Worm (Caenorhabditis elegans) whole organism, L1 larva: ENCODE measurements around the gene str-125.

Experiments used
- aha-1 ChIP-seq: fragments of 150-350 bp; optimal IDR thresholded peaks from 2 replicates; lab custom pipeline; 2014; ENCODE audit warnings: missing biosample characterization, missing genetic modification characterization
- aly-2 ChIP-seq: fragments of 150-350 bp; optimal IDR thresholded peaks from 2 replicates; lab custom pipeline; 2014; ENCODE audit warnings: missing biosample characterization, missing genetic modification characterization
- blmp-1 ChIP-seq: fragments of 150-350 bp; optimal IDR thresholded peaks from 2 replicates; lab custom pipeline; 2014; ENCODE audit warnings: missing biosample characterization, missing genetic modification characterization
- ceh-63 ChIP-seq: fragments of 200-800 bp; sonication (Bioruptor generic); optimal IDR thresholded peaks from 2 replicates; lab custom pipeline; 2018; ENCODE audit warnings: mild to moderate bottlenecking, missing genetic modification characterization, missing compliant biosample characterization
- ceh-82 ChIP-seq, 3 experiments: fragments of 150-350 bp in 1 of 3; sonication (generic microtip) in 2 of 3; optimal IDR thresholded peaks; 2 replicates each; lab custom pipeline; 2014 to 2017; ENCODE audit warnings: missing biosample characterization in 3 of 3, missing genetic modification characterization in 3 of 3
- ceh-88 ChIP-seq: fragments of 200-800 bp; sonication (Bioruptor generic); IDR thresholded peaks from 2 replicates; pipeline ENCODE4 v1.3.6; 2022; ENCODE audit warnings: missing genetic modification characterization, missing compliant biosample characterization
- ceh-90 ChIP-seq: sonication (generic microtip); optimal IDR thresholded peaks from 2 replicates; lab custom pipeline; 2016; ENCODE audit warnings: missing genetic modification characterization, missing compliant biosample characterization
- dpl-1 ChIP-seq, 3 experiments: fragments of 150-350 bp in 2 of 3; sonication (generic microtip) in 1 of 3; optimal IDR thresholded peaks; 2 replicates each; lab custom pipeline; 2014 to 2017; ENCODE audit warnings: missing biosample characterization in 3 of 3, missing genetic modification characterization in 3 of 3, missing genetic modification reagents in 3 of 3
- efl-1 ChIP-seq, 4 experiments: fragments of 150-350 bp; optimal IDR thresholded peaks in 3 of 4; peaks in 1 of 4; 1 replicate in 1 of 4; 2 replicates in 3 of 4; lab custom pipeline; 2014; ENCODE audit warnings: missing biosample characterization in 2 of 4, missing genetic modification characterization in 2 of 4, missing genetic modification reagents in 2 of 4
- efl-3 ChIP-seq: fragments of 200-800 bp; sonication (Bioruptor generic); optimal IDR thresholded peaks from 2 replicates; lab custom pipeline; 2018; ENCODE audit warnings: mild to moderate bottlenecking, missing genetic modification characterization, missing compliant biosample characterization
- egl-13 ChIP-seq: sonication (generic microtip); optimal IDR thresholded peaks from 2 replicates; lab custom pipeline; 2016; ENCODE audit warnings: missing genotype, missing genetic modification reagents, missing genetic modification characterization, missing compliant biosample characterization
- ets-5 ChIP-seq: fragments of 200-800 bp; sonication (Bioruptor generic); IDR thresholded peaks from 2 replicates; pipeline ENCODE4 v1.3.6; 2022; ENCODE audit warnings: missing genetic modification characterization, missing compliant biosample characterization
- fkh-8 ChIP-seq: sonication (generic microtip); optimal IDR thresholded peaks from 2 replicates; lab custom pipeline; 2016; ENCODE audit warnings: mild to moderate bottlenecking, missing genetic modification characterization, missing compliant biosample characterization
- hlh-4 ChIP-seq: sonication (generic microtip); optimal IDR thresholded peaks from 2 replicates; lab custom pipeline; 2016; ENCODE audit warnings: mild to moderate bottlenecking, missing genetic modification characterization, missing compliant biosample characterization
- lin-35 ChIP-seq, 2 experiments: fragments of 150-350 bp; optimal IDR thresholded peaks; 2 replicates each; lab custom pipeline; 2014; ENCODE audit warnings: missing biosample characterization in 2 of 2, missing genetic modification characterization in 2 of 2, missing genetic modification reagents in 2 of 2
- nhr-11 ChIP-seq: fragments of 150-350 bp; optimal IDR thresholded peaks from 2 replicates; lab custom pipeline; 2014; ENCODE audit warnings: missing biosample characterization, missing genetic modification characterization
- nhr-12 ChIP-seq: sonication (generic microtip); optimal IDR thresholded peaks from 2 replicates; lab custom pipeline; 2017; ENCODE audit warnings: missing biosample characterization, missing genetic modification characterization
- nhr-237 ChIP-seq: fragments of 150-350 bp; optimal IDR thresholded peaks from 2 replicates; lab custom pipeline; 2014; ENCODE audit warnings: missing biosample characterization, missing genetic modification characterization
- nhr-77 ChIP-seq: fragments of 150-350 bp; optimal IDR thresholded peaks from 2 replicates; lab custom pipeline; 2014; ENCODE audit warnings: missing biosample characterization, missing genetic modification characterization
- pag-3 ChIP-seq: sonication (generic microtip); optimal IDR thresholded peaks from 2 replicates; lab custom pipeline; 2017; ENCODE audit warnings: missing genetic modification characterization, mild to moderate bottlenecking, missing compliant biosample characterization, antibody characterized with exemption, borderline replicate concordance; ENCODE audit not compliant: insufficient read depth
- sox-4 ChIP-seq: sonication (generic microtip); optimal IDR thresholded peaks from 2 replicates; lab custom pipeline; 2016; ENCODE audit warnings: missing genetic modification characterization, missing compliant biosample characterization
- sup-37 ChIP-seq: fragments of 200-800 bp; sonication (Bioruptor generic); optimal IDR thresholded peaks from 2 replicates; lab custom pipeline; 2018; ENCODE audit warnings: mild to moderate bottlenecking, missing genetic modification characterization, missing compliant biosample characterization
- unc-62 ChIP-seq: fragments of 150-350 bp; optimal IDR thresholded peaks from 2 replicates; lab custom pipeline; 2014; ENCODE audit warnings: missing biosample characterization, missing genetic modification reagents, missing genetic modification characterization
- unc-98 ChIP-seq: fragments of 200-800 bp; sonication (Bioruptor generic); IDR thresholded peaks from 2 replicates; pipeline ENCODE4 v1.3.6; 2022; ENCODE audit warnings: missing genetic modification characterization, missing compliant biosample characterization
- ztf-11 ChIP-seq, 2 experiments: sonication (generic microtip); optimal IDR thresholded peaks; 2 replicates each; lab custom pipeline; 2016 to 2017; ENCODE audit warnings: missing genetic modification characterization in 2 of 2, missing biosample characterization in 1 of 2, missing compliant biosample characterization in 1 of 2

The str-125 gene

DNA sequence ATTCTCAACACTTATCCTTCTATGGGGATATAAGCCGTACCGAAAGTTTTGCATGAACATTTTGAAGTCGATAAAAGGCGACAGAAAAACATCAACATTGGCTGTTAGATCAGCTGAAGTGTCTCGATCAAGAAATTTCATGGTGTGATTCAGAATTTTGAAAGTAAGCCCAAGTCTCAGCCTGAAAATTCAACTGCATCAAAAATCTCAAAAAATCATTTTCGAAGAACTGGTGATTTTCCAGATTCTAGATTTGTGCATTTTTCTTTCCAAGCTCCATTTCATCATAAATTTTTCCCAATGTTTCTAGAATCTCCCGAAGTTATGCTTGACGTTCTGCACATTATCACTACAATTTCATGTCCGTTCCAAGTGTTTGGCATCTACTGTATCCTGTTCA is 11.1 kb downstream of the str-125 start, which contains the start of gene srh-255:
TSS of gene srh-255 (plus strand) at position 301 of the 400 bp plus-strand sequence.
- TF ChIP-seq ceh-88 = no peak
- TF ChIP-seq ets-5 (GFP tag; lab: Robert Waterston, UW) = no peak
- no peak for TF ChIP-seq nhr-12 (tag; lab: Kevin White, UChicago)
- TF ChIP-seq dpl-1 (GFP tag; optimal IDR thresholded peaks at IDR 0.05; lab: Kevin White, UChicago) = no peak
- TF ChIP-seq unc-98 = no peak
- TF ChIP-seq ceh-63 (GFP tag; lab: Kevin White, UChicago) = no peak

DNA sequence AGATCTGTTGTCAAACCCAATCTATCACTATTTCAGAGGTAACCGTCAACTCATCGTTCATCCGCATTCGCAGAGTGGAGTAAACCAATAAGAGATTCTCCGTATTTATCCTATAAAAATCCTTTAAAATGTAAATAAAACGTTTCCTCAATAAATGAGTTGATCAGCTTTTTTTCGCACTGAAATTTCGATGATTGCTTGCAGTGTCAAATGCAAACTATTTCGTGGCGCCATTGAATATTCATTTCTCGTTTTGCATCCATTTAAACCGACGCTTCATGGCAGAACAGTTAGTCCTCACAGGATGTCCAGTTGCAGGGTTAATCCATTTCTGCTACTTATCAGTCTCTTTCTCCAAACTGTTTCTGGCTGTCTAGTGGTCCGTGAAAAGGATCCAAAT is 14.2 kb downstream of the str-125 start, which contains the start of gene F28B1.9:
TSS of gene F28B1.9 (plus strand) at position 301 of the 400 bp plus-strand sequence.
- no peak for TF ChIP-seq unc-98
- TF ChIP-seq lin-35 (GFP tag; optimal IDR thresholded peaks at IDR 0.05; lab: Kevin White, UChicago) = no peak

DNA sequence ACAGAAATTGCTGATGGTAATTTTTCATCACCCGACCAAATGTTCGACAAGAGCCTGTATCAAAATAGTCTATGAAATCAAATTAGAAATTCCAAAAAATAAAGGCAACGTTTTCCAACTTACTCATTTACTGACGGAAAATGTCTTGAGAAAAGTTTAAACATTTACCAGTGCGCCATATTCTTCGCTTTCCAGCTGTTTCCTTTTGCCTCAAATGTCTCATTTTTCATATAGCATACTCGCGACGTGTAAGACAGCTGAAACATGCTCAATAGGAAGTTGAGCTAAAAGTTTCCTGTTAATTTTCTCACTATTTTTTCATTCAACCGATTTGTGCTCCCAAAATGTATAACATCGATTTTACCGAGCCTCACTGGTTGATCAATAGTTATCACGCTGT is 15.8 kb downstream of the str-125 start, which contains the start of gene sri-66:
TSS of gene sri-66 (plus strand) at position 301 of the 400 bp plus-strand sequence.
- TF ChIP-seq nhr-12 (tag; lab: Kevin White, UChicago) = no peak
- TF ChIP-seq egl-13 (tag; lab: Kevin White, UChicago) = no peak
- no peak for TF ChIP-seq fkh-8
- no peak for TF ChIP-seq nhr-11
- TF ChIP-seq ceh-88 = no peak
- no peak for TF ChIP-seq blmp-1 (tag; lab: Kevin White, UChicago)
- TF ChIP-seq ztf-11 (tag; optimal IDR thresholded peaks at IDR 0.05; lab: Kevin White, UChicago) = no peak
- TF ChIP-seq, all 84 proteins: peak for 0

DNA sequence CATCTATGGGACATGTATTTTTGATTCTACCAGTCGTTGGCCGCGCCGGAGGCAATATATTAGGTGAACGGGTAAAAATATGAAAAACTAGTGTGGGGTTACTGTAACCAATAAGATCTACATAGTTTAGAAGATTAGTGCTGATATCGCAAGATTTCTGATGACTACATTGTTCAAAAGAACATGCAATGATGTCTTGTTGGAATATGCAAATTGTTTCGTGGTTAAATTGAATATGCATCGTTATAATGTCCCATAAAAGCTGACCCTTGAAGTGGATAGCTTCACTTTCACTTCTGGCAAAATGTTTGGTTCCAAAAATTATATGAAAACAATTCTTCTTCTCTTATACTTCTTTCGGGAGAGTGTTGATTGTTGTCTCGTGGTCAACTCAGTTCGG is 31.3 kb downstream of the str-125 start, which contains the start of gene F28B1.2:
TSS of gene F28B1.2 (plus strand) at position 301 of the 400 bp plus-strand sequence.
- TF ChIP-seq efl-1 (optimal IDR thresholded peaks at IDR 0.05; lab: Kevin White, UChicago) (no peak), efl-1 (GFP tag; optimal IDR thresholded peaks at IDR 0.05 in 1 of 2; lab: Kevin White, UChicago) (peak in 1 of 2 experiments; percentile 48), nhr-77 (tag; lab: Kevin White, UChicago) (no peak), sup-37 (GFP tag; lab: Kevin White, UChicago) (no peak)
- TF ChIP-seq, all 84 proteins: peak for 1

DNA sequence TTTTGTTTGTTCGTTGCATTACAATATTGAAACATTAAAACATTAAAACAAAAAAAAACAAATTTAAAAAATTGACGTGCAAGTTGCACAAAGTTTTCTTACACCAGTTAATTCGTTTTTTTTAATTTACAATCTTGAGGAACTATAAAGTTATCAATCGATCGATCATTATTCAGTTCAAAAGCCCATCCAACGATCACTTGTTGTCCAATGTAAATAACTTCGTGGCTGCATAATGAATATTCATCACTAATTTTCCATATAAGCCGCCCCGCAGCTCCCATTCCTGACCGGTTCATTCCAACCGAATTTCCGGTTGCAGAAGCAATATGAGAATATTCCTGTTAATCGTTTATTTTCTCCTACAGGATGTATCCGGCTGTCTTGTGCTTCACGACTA is 33.5 kb downstream of the str-125 start, which contains the start of gene hpo-33:
TSS of gene hpo-33 (plus strand) at position 301 of the 400 bp plus-strand sequence.
- no peak for TF ChIP-seq ceh-82 (tag; optimal IDR thresholded peaks at IDR 0.05; lab: Kevin White, UChicago)
- TF ChIP-seq efl-1 (optimal IDR thresholded peaks at IDR 0.05; lab: Kevin White, UChicago) = no peak
- peak in 1 of 2 experiments; percentile 44 for TF ChIP-seq efl-1 (GFP tag; optimal IDR thresholded peaks at IDR 0.05 in 1 of 2; lab: Kevin White, UChicago)
- TF ChIP-seq nhr-237 (tag; lab: Kevin White, UChicago) = no peak

DNA sequence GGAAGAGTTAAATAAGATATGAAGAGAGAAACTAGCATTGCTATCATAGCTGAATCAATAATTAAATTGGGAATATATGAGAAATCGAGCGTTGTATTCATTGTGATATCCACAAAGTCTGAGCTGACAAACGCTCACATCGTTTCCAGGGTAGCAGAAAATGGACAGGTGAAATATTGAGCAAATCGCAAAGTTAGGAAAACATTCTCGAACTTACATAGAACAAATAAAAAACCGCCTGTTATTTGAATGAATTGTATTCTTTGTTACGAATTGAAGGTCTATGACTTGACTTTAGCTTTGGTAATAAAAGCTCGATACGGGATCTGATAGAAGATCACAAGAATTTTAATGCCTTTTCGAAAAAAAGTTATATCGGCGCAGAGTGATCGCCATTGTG is 40.0 kb downstream of the str-125 start, which contains the start of gene srz-94:
TSS of gene srz-94 (minus strand) at position 101 of the 400 bp plus-strand sequence.
- TF ChIP-seq nhr-11 (no peak), aly-2 (tag; lab: Kevin White, UChicago) (no peak), sox-4 (tag; lab: Kevin White, UChicago) (no peak), unc-62 (GFP tag; lab: Kevin White, UChicago) (no peak)

DNA sequence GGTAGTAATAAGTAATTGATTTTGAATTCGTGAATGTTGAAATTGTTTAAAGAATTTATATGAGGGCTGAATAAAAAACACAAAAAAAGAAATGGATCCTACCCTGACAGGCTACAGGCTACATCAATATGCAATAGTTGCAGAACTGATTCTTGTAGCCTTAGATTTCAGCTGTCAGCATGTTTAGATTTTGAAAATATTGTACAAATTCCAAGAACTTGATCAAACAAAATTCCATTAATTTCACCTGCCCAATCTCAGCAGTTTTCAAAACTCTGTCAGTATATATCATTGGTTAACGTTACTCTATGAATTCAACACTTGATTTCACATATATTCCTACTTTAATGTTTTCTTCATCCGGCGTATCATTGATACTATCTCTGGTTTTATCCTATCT is 45.4 kb downstream of the str-125 start:
- TF ChIP-seq pag-3 (tag; lab: Kevin White, UChicago) = no peak
- peak; percentile 98 for TF ChIP-seq hlh-4 (tag; lab: Kevin White, UChicago)
- peak; percentile 3 for TF ChIP-seq fkh-8

DNA sequence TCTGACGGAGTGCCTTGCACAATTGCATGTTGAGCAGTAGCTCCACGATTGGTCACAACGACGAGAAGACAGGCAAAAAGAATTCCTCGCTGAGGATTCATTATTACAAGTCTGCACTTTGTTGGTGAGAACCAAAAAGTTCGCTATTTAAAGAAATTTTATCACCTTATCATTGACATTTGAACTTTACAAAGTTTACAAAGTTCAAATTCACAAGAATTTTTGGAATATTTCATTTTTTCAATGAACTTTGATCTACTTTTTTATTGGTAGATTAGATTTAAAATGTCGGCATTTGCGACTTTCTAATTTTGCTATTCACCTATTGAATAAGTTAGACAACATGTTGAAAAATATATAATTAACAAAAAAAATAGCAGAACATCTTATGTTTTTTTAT is 49.5 kb downstream of the str-125 start, which contains the start of gene F49H6.15:
TSS of gene F49H6.15 (minus strand) at position 101 of the 400 bp plus-strand sequence.
- TF ChIP-seq ceh-90 (tag; lab: Kevin White, UChicago) (no peak), efl-1 (optimal IDR thresholded peaks at IDR 0.05; lab: Kevin White, UChicago) (no peak), efl-1 (GFP tag; optimal IDR thresholded peaks at IDR 0.05 in 1 of 2; lab: Kevin White, UChicago) (no peak), efl-3 (GFP tag; lab: Kevin White, UChicago) (no peak), aha-1 (tag; lab: Kevin White, UChicago) (no peak)
